Worm (Caenorhabditis elegans) whole organism, late embryonic: ENCODE measurements around the gene R02F11.11.

ENCODE experiments used
- ama-1 ChIP-seq: fragments of 150-350 bp; optimal IDR thresholded peaks from 2 replicates; lab custom pipeline; 2014
- dmd-4 ChIP-seq: sonication (generic microtip); optimal IDR thresholded peaks from 2 replicates; lab custom pipeline; 2016; ENCODE audit warnings: borderline replicate concordance, missing genetic modification characterization, missing compliant biosample characterization
- hlh-30 ChIP-seq: sonication (generic microtip); optimal IDR thresholded peaks from 2 replicates; lab custom pipeline; 2017; ENCODE audit warnings: antibody characterized with exemption, missing genetic modification characterization, missing compliant biosample characterization; ENCODE audit not compliant: insufficient read depth
- hlh-8 ChIP-seq: sonication (generic microtip); optimal IDR thresholded peaks from 2 replicates; lab custom pipeline; 2016; ENCODE audit warnings: missing genotype, missing genetic modification characterization, missing compliant biosample characterization
- nhr-232 ChIP-seq: sonication (generic microtip); optimal IDR thresholded peaks from 2 replicates; lab custom pipeline; 2016; ENCODE audit warnings: missing genetic modification characterization, missing compliant biosample characterization
- pha-4 ChIP-seq: fragments of 150-350 bp; optimal IDR thresholded peaks from 2 replicates; lab custom pipeline; 2018; ENCODE audit warnings: missing biosample characterization, missing genetic modification reagents, missing genetic modification characterization
- pqm-1 ChIP-seq: sonication (generic microtip); optimal IDR thresholded peaks from 2 replicates; lab custom pipeline; 2016; ENCODE audit warnings: missing genetic modification characterization, missing compliant biosample characterization
- tbx-2 ChIP-seq: sonication (generic microtip); optimal IDR thresholded peaks from 2 replicates; lab custom pipeline; 2016; ENCODE audit warnings: missing genetic modification characterization, missing compliant biosample characterization

- TF ChIP-seq dmd-4 (tag; lab: Kevin White, UChicago) (no peak), ama-1 (lab: Kevin White, UChicago) (no peak), hlh-30 (tag; lab: Kevin White, UChicago) (no peak), hlh-8 (tag; lab: Kevin White, UChicago) (no peak), pqm-1 (tag; lab: Kevin White, UChicago) (no peak), pha-4 (tag; lab: Kevin White, UChicago) (no peak), tbx-2 (tag; lab: Kevin White, UChicago) (no peak), nhr-232 (tag; lab: Kevin White, UChicago) (no peak)
Measured at ce11 chrV:4841179-4841578, 49.5 kb downstream of the R02F11.11 start, which contains the start of gene cwp-1.
